Worm (Caenorhabditis elegans) whole organism, L1 larva: ENCODE measurements around the gene hpd-1.

Experiments used
- C04F5.9 ChIP-seq: sonication (generic microtip); optimal IDR thresholded peaks from 2 replicates; lab custom pipeline; 2016; ENCODE audit warnings: missing genetic modification characterization, missing compliant biosample characterization
- C16A3.4 ChIP-seq: fragments of 150-350 bp; optimal IDR thresholded peaks from 2 replicates; lab custom pipeline; 2014; ENCODE audit warnings: missing biosample characterization, missing genetic modification characterization
- F16B12.6 ChIP-seq: fragments of 150-350 bp; optimal IDR thresholded peaks from 2 replicates; lab custom pipeline; 2014; ENCODE audit warnings: missing biosample characterization, missing genetic modification characterization
- Y116A8C.19 ChIP-seq: sonication (generic microtip); optimal IDR thresholded peaks from 2 replicates; lab custom pipeline; 2016; ENCODE audit warnings: missing compliant biosample characterization, missing genetic modification characterization, borderline replicate concordance
- aha-1 ChIP-seq: fragments of 150-350 bp; optimal IDR thresholded peaks from 2 replicates; lab custom pipeline; 2014; ENCODE audit warnings: missing biosample characterization, missing genetic modification characterization
- ceh-88 ChIP-seq: fragments of 200-800 bp; sonication (Bioruptor generic); IDR thresholded peaks from 2 replicates; pipeline ENCODE4 v1.3.6; 2022; ENCODE audit warnings: missing genetic modification characterization, missing compliant biosample characterization
- ces-1 ChIP-seq: fragments of 150-350 bp; optimal IDR thresholded peaks from 2 replicates; lab custom pipeline; 2014; ENCODE audit warnings: missing biosample characterization, missing genetic modification reagents, missing genetic modification characterization
- dsc-1 ChIP-seq: sonication (generic microtip); optimal IDR thresholded peaks from 2 replicates; lab custom pipeline; 2016; ENCODE audit warnings: mild to moderate bottlenecking, missing genetic modification characterization, missing compliant biosample characterization
- efl-1 ChIP-seq, 4 experiments: fragments of 150-350 bp; optimal IDR thresholded peaks in 3 of 4; peaks in 1 of 4; 1 replicate in 1 of 4; 2 replicates in 3 of 4; lab custom pipeline; 2014; ENCODE audit warnings: missing biosample characterization in 2 of 4, missing genetic modification characterization in 2 of 4, missing genetic modification reagents in 2 of 4
- elt-2 ChIP-seq: sonication (generic microtip); optimal IDR thresholded peaks from 2 replicates; lab custom pipeline; 2016; ENCODE audit warnings: missing genetic modification characterization, mild to moderate bottlenecking, inconsistent platforms, missing compliant biosample characterization, missing genetic modification reagents
- ets-5 ChIP-seq: fragments of 200-800 bp; sonication (Bioruptor generic); IDR thresholded peaks from 2 replicates; pipeline ENCODE4 v1.3.6; 2022; ENCODE audit warnings: missing genetic modification characterization, missing compliant biosample characterization
- fkh-10 ChIP-seq: sonication (generic microtip); optimal IDR thresholded peaks from 2 replicates; lab custom pipeline; 2017; ENCODE audit warnings: missing biosample characterization, missing genetic modification reagents, missing genetic modification characterization
- fkh-4 ChIP-seq: sonication (generic microtip); optimal IDR thresholded peaks from 2 replicates; lab custom pipeline; 2016; ENCODE audit warnings: missing compliant biosample characterization, missing genetic modification characterization, borderline replicate concordance
- grh-1 ChIP-seq: fragments of 200-800 bp; sonication (Bioruptor generic); IDR thresholded peaks from 2 replicates; pipeline ENCODE4 v1.3.6; 2022; ENCODE audit warnings: missing genetic modification reagents, missing genetic modification characterization, missing compliant biosample characterization
- hlh-4 ChIP-seq: sonication (generic microtip); optimal IDR thresholded peaks from 2 replicates; lab custom pipeline; 2016; ENCODE audit warnings: mild to moderate bottlenecking, missing genetic modification characterization, missing compliant biosample characterization
- hpl-2 ChIP-seq: fragments of 150-350 bp; optimal IDR thresholded peaks from 2 replicates; lab custom pipeline; 2014; ENCODE audit warnings: missing biosample characterization, missing genetic modification reagents, missing genetic modification characterization
- jun-1 ChIP-seq: fragments of 150-350 bp; optimal IDR thresholded peaks from 2 replicates; lab custom pipeline; 2014; ENCODE audit warnings: missing biosample characterization, missing genetic modification reagents, missing genetic modification characterization
- lin-14 ChIP-seq: fragments of 200-800 bp; sonication (Bioruptor generic); optimal IDR thresholded peaks from 2 replicates; lab custom pipeline; 2018; ENCODE audit warnings: mild to moderate bottlenecking, missing genetic modification characterization, moderate library complexity, missing compliant biosample characterization
- lin-35 ChIP-seq, 2 experiments: fragments of 150-350 bp; optimal IDR thresholded peaks; 2 replicates each; lab custom pipeline; 2014; ENCODE audit warnings: missing biosample characterization in 2 of 2, missing genetic modification characterization in 2 of 2, missing genetic modification reagents in 2 of 2
- lin-39 ChIP-seq: fragments of 150-350 bp; optimal IDR thresholded peaks from 2 replicates; lab custom pipeline; 2014; ENCODE audit warnings: missing biosample characterization, missing genetic modification reagents, missing genetic modification characterization
- lir-3 ChIP-seq: sonication (generic microtip); optimal IDR thresholded peaks from 2 replicates; lab custom pipeline; 2016; ENCODE audit warnings: mild to moderate bottlenecking, missing genetic modification characterization, moderate library complexity, missing compliant biosample characterization; ENCODE audit not compliant: poor library complexity
- lsy-2 ChIP-seq, 2 experiments: fragments of 150-350 bp; optimal IDR thresholded peaks; 2 replicates each; lab custom pipeline; 2014; ENCODE audit warnings: missing biosample characterization in 2 of 2, missing genetic modification characterization in 2 of 2
- mdl-1 ChIP-seq, 2 experiments: fragments of 150-350 bp; optimal IDR thresholded peaks; 2 replicates each; lab custom pipeline; 2014 to 2017; ENCODE audit warnings: missing biosample characterization in 2 of 2, missing genetic modification characterization in 2 of 2, inconsistent platforms in 1 of 2
- nhr-12 ChIP-seq: sonication (generic microtip); optimal IDR thresholded peaks from 2 replicates; lab custom pipeline; 2017; ENCODE audit warnings: missing biosample characterization, missing genetic modification characterization
- nhr-19 ChIP-seq: fragments of 200-800 bp; sonication (Bioruptor generic); conservative IDR thresholded peaks from 2 replicates; pipeline ENCODE4 v1.3.6; 2022; ENCODE audit warnings: missing genetic modification characterization, missing compliant biosample characterization
- nhr-20 ChIP-seq: sonication (generic microtip); optimal IDR thresholded peaks from 2 replicates; lab custom pipeline; 2016; ENCODE audit warnings: mild to moderate bottlenecking, missing genetic modification characterization, missing compliant biosample characterization
- nhr-237 ChIP-seq: fragments of 150-350 bp; optimal IDR thresholded peaks from 2 replicates; lab custom pipeline; 2014; ENCODE audit warnings: missing biosample characterization, missing genetic modification characterization
- nhr-28 ChIP-seq: fragments of 150-350 bp; optimal IDR thresholded peaks from 2 replicates; lab custom pipeline; 2014; ENCODE audit warnings: missing biosample characterization, missing genetic modification characterization
- nhr-71 ChIP-seq: sonication (generic microtip); optimal IDR thresholded peaks from 2 replicates; lab custom pipeline; 2016; ENCODE audit warnings: mild to moderate bottlenecking, missing genetic modification characterization, moderate library complexity, missing compliant biosample characterization
- nhr-76 ChIP-seq: sonication (generic microtip); optimal IDR thresholded peaks from 2 replicates; lab custom pipeline; 2017; ENCODE audit warnings: missing biosample characterization, missing genetic modification characterization
- nhr-84 ChIP-seq: sonication (generic microtip); optimal IDR thresholded peaks from 2 replicates; lab custom pipeline; 2017; ENCODE audit warnings: missing biosample characterization, missing genetic modification characterization
- pag-3 ChIP-seq: sonication (generic microtip); optimal IDR thresholded peaks from 2 replicates; lab custom pipeline; 2017; ENCODE audit warnings: missing genetic modification characterization, mild to moderate bottlenecking, missing compliant biosample characterization, antibody characterized with exemption, borderline replicate concordance; ENCODE audit not compliant: insufficient read depth
- pqm-1 ChIP-seq: sonication (generic microtip); optimal IDR thresholded peaks from 3 replicates; lab custom pipeline; 2017; ENCODE audit warnings: missing biosample characterization, missing genetic modification characterization
- rnt-1 ChIP-seq: sonication (generic microtip); optimal IDR thresholded peaks from 2 replicates; lab custom pipeline; 2016; ENCODE audit warnings: mild to moderate bottlenecking, missing genetic modification characterization, moderate library complexity, missing compliant biosample characterization
- snu-23 ChIP-seq: sonication (generic microtip); optimal IDR thresholded peaks from 2 replicates; lab custom pipeline; 2016; ENCODE audit warnings: missing genetic modification characterization, missing compliant biosample characterization
- unc-130 ChIP-seq: fragments of 150-350 bp; optimal IDR thresholded peaks from 2 replicates; lab custom pipeline; 2017; ENCODE audit warnings: missing biosample characterization, missing genetic modification characterization, inconsistent platforms
- unc-62 ChIP-seq: fragments of 150-350 bp; optimal IDR thresholded peaks from 2 replicates; lab custom pipeline; 2014; ENCODE audit warnings: missing biosample characterization, missing genetic modification reagents, missing genetic modification characterization
- vab-15 ChIP-seq: sonication (generic microtip); optimal IDR thresholded peaks from 2 replicates; lab custom pipeline; 2017; ENCODE audit warnings: missing genotype, mild to moderate bottlenecking, missing genetic modification characterization, missing compliant biosample characterization
- xbp-1 ChIP-seq: sonication (generic microtip); optimal IDR thresholded peaks from 2 replicates; lab custom pipeline; 2016; ENCODE audit warnings: missing genetic modification characterization, missing compliant biosample characterization
- zag-1 ChIP-seq: fragments of 150-350 bp; optimal IDR thresholded peaks from 2 replicates; lab custom pipeline; 2014; ENCODE audit warnings: missing biosample characterization, missing genetic modification characterization
- zip-4 ChIP-seq: fragments of 200-800 bp; sonication (Bioruptor generic); optimal IDR thresholded peaks from 2 replicates; lab custom pipeline; 2018; ENCODE audit warnings: mild to moderate bottlenecking, missing genetic modification characterization, moderate library complexity, missing compliant biosample characterization
- ztf-11 ChIP-seq, 2 experiments: sonication (generic microtip); optimal IDR thresholded peaks; 2 replicates each; lab custom pipeline; 2016 to 2017; ENCODE audit warnings: missing genetic modification characterization in 2 of 2, missing biosample characterization in 1 of 2, missing compliant biosample characterization in 1 of 2
- ztf-4 ChIP-seq: fragments of 150-350 bp; optimal IDR thresholded peaks from 2 replicates; lab custom pipeline; 2014; ENCODE audit warnings: missing biosample characterization, missing genetic modification characterization

hpd-1 gene

ce11 chrIII:10523025-10523424 is 12.3 kb upstream of the hpd-1 start:
- TF ChIP-seq lin-14 (no peak), zip-4 (GFP tag; lab: Kevin White, UChicago) (no peak), C16A3.4 (tag; lab: Kevin White, UChicago) (no peak), ceh-88 (GFP tag; lab: Robert Waterston, UW) (no peak), nhr-71 (no peak), C04F5.9 (no peak), nhr-84 (tag; lab: Kevin White, UChicago) (no peak), ztf-11 (tag; optimal IDR thresholded peaks at IDR 0.05; lab: Kevin White, UChicago) (no peak), jun-1 (tag; lab: Kevin White, UChicago) (no peak)
- TF ChIP-seq, all 84 proteins: peak for 0

- TF ChIP-seq unc-62 (GFP tag; lab: Kevin White, UChicago), result no peak
- no peak for TF ChIP-seq ces-1
- TF ChIP-seq zag-1, result no peak
- no peak for TF ChIP-seq efl-1 (optimal IDR thresholded peaks at IDR 0.05; lab: Kevin White, UChicago)
- TF ChIP-seq efl-1 (GFP tag; optimal IDR thresholded peaks at IDR 0.05 in 1 of 2; lab: Kevin White, UChicago), result no peak
- TF ChIP-seq, all 84 proteins: peak for 0
Observed at ce11 chrIII:10524823-10525222, 10.5 kb upstream of the hpd-1 start.

- TF ChIP-seq xbp-1 (tag; lab: Kevin White, UChicago) (no peak), elt-2 (tag; lab: Kevin White, UChicago) (no peak), lir-3 (no peak), lsy-2 (tag; optimal IDR thresholded peaks at IDR 0.05; lab: Kevin White, UChicago) (peak; percentile 27 to 48), aha-1 (no peak), lin-39 (tag; lab: Kevin White, UChicago) (peak; percentile 11), pag-3 (tag; lab: Kevin White, UChicago) (peak; percentile 39), snu-23 (GFP tag; lab: Kevin White, UChicago) (peak; percentile 53), nhr-12 (tag; lab: Kevin White, UChicago) (no peak), nhr-71 (peak; percentile 70), vab-15 (peak; percentile 98), grh-1 (GFP tag; lab: Robert Waterston, UW) (no peak), fkh-4 (tag; lab: Kevin White, UChicago) (no peak), rnt-1 (peak; percentile 72), dsc-1 (tag; lab: Kevin White, UChicago) (peak; percentile 40), ets-5 (GFP tag; lab: Robert Waterston, UW) (no peak), F16B12.6 (tag; lab: Kevin White, UChicago) (no peak), nhr-84 (tag; lab: Kevin White, UChicago) (no peak), lin-14 (peak; percentile 77), nhr-20 (tag; lab: Kevin White, UChicago) (peak; percentile 11), mdl-1 (tag; optimal IDR thresholded peaks at IDR 0.05; lab: Kevin White, UChicago) (peak in 1 of 2 experiments; percentile 7), pqm-1 (tag; lab: Kevin White, UChicago) (no peak), nhr-28 (tag; lab: Kevin White, UChicago) (no peak), hpl-2 (GFP tag; lab: Kevin White, UChicago) (no peak), ces-1 (no peak), lin-35 (GFP tag; optimal IDR thresholded peaks at IDR 0.05; lab: Kevin White, UChicago) (peak in 1 of 2 experiments; percentile 23), fkh-10 (no peak), nhr-19 (GFP tag; lab: Robert Waterston, UW) (peak; percentile 19; the same call in 1 of the 2 replicates), nhr-76 (tag; lab: Kevin White, UChicago) (no peak), unc-130 (tag; lab: Kevin White, UChicago) (peak; percentile 51), efl-1 (optimal IDR thresholded peaks at IDR 0.05; lab: Kevin White, UChicago) (peak in 1 of 2 experiments; percentile 23), efl-1 (GFP tag; optimal IDR thresholded peaks at IDR 0.05 in 1 of 2; lab: Kevin White, UChicago) (no peak), ztf-4 (no peak), Y116A8C.19 (tag; lab: Kevin White, UChicago) (no peak), hlh-4 (tag; lab: Kevin White, UChicago) (no peak), jun-1 (tag; lab: Kevin White, UChicago) (no peak), nhr-237 (tag; lab: Kevin White, UChicago) (no peak)
Observed at ce11 chrIII:10525927-10526326, 9.4 kb upstream of the hpd-1 start.
